Fruit fly (Drosophila melanogaster) whole organism, embryonic: Measurements from ENCODE around the gene CG13409.

Source experiments
- Antp ChIP-seq: fragments of 200-800 bp; sonication (Bioruptor generic); optimal IDR thresholded peaks from 3 replicates; lab custom pipeline; 2016; ENCODE audit warnings: missing biosample characterization, missing genetic modification characterization
- Blimp-1 ChIP-seq: fragments of 200-800 bp; sonication (Bioruptor generic); optimal IDR thresholded peaks from 3 replicates; lab custom pipeline; 2018; ENCODE audit warnings: missing biosample characterization, missing genetic modification characterization, mild to moderate bottlenecking, moderate library complexity, missing genetic modification reagents
- CG10267 ChIP-seq: fragments of 200-800 bp; sonication (Bioruptor generic); optimal IDR thresholded peaks from 2 replicates; lab custom pipeline; 2018; ENCODE audit warnings: missing biosample characterization, mild to moderate bottlenecking, missing genetic modification characterization, moderate library complexity
- CG11398 ChIP-seq: fragments of 200-800 bp; sonication (Bioruptor generic); optimal IDR thresholded peaks from 2 replicates; lab custom pipeline; 2016; ENCODE audit warnings: missing biosample characterization, missing genetic modification characterization
- CG13296 ChIP-seq: fragments of 200-800 bp; sonication (Bioruptor generic); optimal IDR thresholded peaks from 3 replicates; lab custom pipeline; 2018; ENCODE audit warnings: missing biosample characterization, mild to moderate bottlenecking, missing genetic modification characterization
- CG1647 ChIP-seq: fragments of 200-800 bp; sonication (Bioruptor generic); optimal IDR thresholded peaks from 3 replicates; lab custom pipeline; 2016; ENCODE audit warnings: missing biosample characterization, missing genetic modification characterization
- CG16779 ChIP-seq: fragments of 200-800 bp; sonication (Bioruptor generic); IDR thresholded peaks from 2 replicates; pipeline ENCODE4 v1.3.6; 2022; ENCODE audit warnings: missing biosample characterization, missing genetic modification characterization
- CG17912 ChIP-seq: fragments of 200-800 bp; sonication (Bioruptor generic); optimal IDR thresholded peaks from 2 replicates; lab custom pipeline; 2018; ENCODE audit warnings: missing biosample characterization, mild to moderate bottlenecking, missing genetic modification characterization
- CG18262 ChIP-seq: fragments of 200-800 bp; optimal IDR thresholded peaks from 3 replicates; lab custom pipeline; 2019; ENCODE audit warnings: missing biosample characterization, mild to moderate bottlenecking, missing genetic modification characterization, moderate library complexity
- CG18619 ChIP-seq: fragments of 200-800 bp; sonication (Bioruptor generic); optimal IDR thresholded peaks from 3 replicates; lab custom pipeline; 2017; ENCODE audit warnings: missing biosample characterization, mild to moderate bottlenecking, missing genetic modification characterization
- CG2199 ChIP-seq: fragments of 200-800 bp; sonication (Bioruptor generic); IDR thresholded peaks from 3 replicates; pipeline ENCODE4 v1.3.6; 2022; ENCODE audit warnings: missing biosample characterization, missing genetic modification characterization
- CG3065 ChIP-seq: fragments of 200-800 bp; sonication (Bioruptor generic); optimal IDR thresholded peaks from 2 replicates; lab custom pipeline; 2016; ENCODE audit warnings: missing biosample characterization, missing genetic modification characterization
- CG33213 ChIP-seq: fragments of 200-800 bp; sonication (Bioruptor generic); optimal IDR thresholded peaks from 3 replicates; lab custom pipeline; 2016; ENCODE audit warnings: missing biosample characterization, missing genetic modification characterization
- CG3407 ChIP-seq: fragments of 200-800 bp; sonication (Bioruptor generic); optimal IDR thresholded peaks from 2 replicates; lab custom pipeline; 2018; ENCODE audit warnings: missing biosample characterization, mild to moderate bottlenecking, missing genetic modification characterization
- CG4730 ChIP-seq: fragments of 200-800 bp; sonication (Bioruptor generic); IDR thresholded peaks from 2 replicates; pipeline ENCODE4 v1.3.6; 2022; ENCODE audit warnings: missing biosample characterization, missing genetic modification characterization
- CG6791 ChIP-seq: fragments of 200-800 bp; sonication (Bioruptor generic); IDR thresholded peaks from 3 replicates; pipeline ENCODE4 v1.3.6; 2022; ENCODE audit warnings: missing biosample characterization, missing genetic modification characterization; ENCODE audit not compliant: partially characterized antibody
- CG8290 ChIP-seq, 3 experiments: fragments of 200-800 bp; sonication (Bioruptor generic); optimal IDR thresholded peaks; 2 replicates each; lab custom pipeline; 2016 to 2019; ENCODE audit warnings: missing biosample characterization in 3 of 3, missing genetic modification characterization in 3 of 3, mild to moderate bottlenecking in 2 of 3, moderate library complexity in 1 of 3
- CG8388 ChIP-seq: fragments of 200-800 bp; sonication (Bioruptor generic); optimal IDR thresholded peaks from 2 replicates; lab custom pipeline; 2019; ENCODE audit warnings: missing biosample characterization, mild to moderate bottlenecking, missing genetic modification characterization, moderate library complexity
- Dip3 ChIP-seq: fragments of 200-800 bp; sonication (Bioruptor generic); optimal IDR thresholded peaks from 3 replicates; lab custom pipeline; 2016; ENCODE audit warnings: missing biosample characterization, missing genetic modification characterization
- E2f2 ChIP-seq: fragments of 200-800 bp; sonication (Bioruptor generic); IDR thresholded peaks from 2 replicates; pipeline ENCODE4 v1.3.6; 2022; ENCODE audit warnings: missing biosample characterization, missing genetic modification characterization
- Ets97D ChIP-seq: fragments of 200-800 bp; sonication (Bioruptor generic); optimal IDR thresholded peaks from 3 replicates; lab custom pipeline; 2016; ENCODE audit warnings: missing biosample characterization, missing genetic modification characterization
- Hsf ChIP-seq: fragments of 200-800 bp; sonication (Bioruptor generic); optimal IDR thresholded peaks from 3 replicates; lab custom pipeline; 2016; ENCODE audit warnings: missing biosample characterization, missing genetic modification characterization
- Jarid2 ChIP-seq: fragments of 200-800 bp; sonication (Bioruptor generic); optimal IDR thresholded peaks from 3 replicates; lab custom pipeline; 2017; ENCODE audit warnings: mild to moderate bottlenecking, missing biosample characterization, missing genetic modification reagents, missing genetic modification characterization
- MESR4 ChIP-seq: fragments of 200-800 bp; sonication (Bioruptor generic); optimal IDR thresholded peaks from 2 replicates; lab custom pipeline; 2018; ENCODE audit warnings: missing biosample characterization, mild to moderate bottlenecking, missing genetic modification characterization, moderate library complexity
- Max ChIP-seq: fragments of 200-800 bp; sonication (Bioruptor generic); optimal IDR thresholded peaks from 2 replicates; lab custom pipeline; 2016; ENCODE audit warnings: missing biosample characterization, mild to moderate bottlenecking, missing genetic modification characterization
- Nf-YA ChIP-seq: fragments of 200-800 bp; sonication (Bioruptor generic); IDR thresholded peaks from 2 replicates; pipeline ENCODE4 v1.3.6; 2022; ENCODE audit warnings: missing biosample characterization, missing genetic modification characterization
- Nf-YB ChIP-seq: fragments of 200-800 bp; sonication (Bioruptor generic); optimal IDR thresholded peaks from 3 replicates; lab custom pipeline; 2019; ENCODE audit warnings: missing biosample characterization, mild to moderate bottlenecking, missing genetic modification characterization, moderate library complexity
- Side ChIP-seq: fragments of 200-800 bp; sonication (Bioruptor generic); optimal IDR thresholded peaks from 2 replicates; lab custom pipeline; 2016; ENCODE audit warnings: missing biosample characterization, missing genetic modification characterization
- ase ChIP-seq: fragments of 200-800 bp; sonication (Bioruptor generic); IDR thresholded peaks from 3 replicates; pipeline ENCODE4 v1.3.6; 2022; ENCODE audit warnings: missing biosample characterization, missing genetic modification characterization
- ato ChIP-seq: fragments of 200-800 bp; sonication (Bioruptor generic); IDR thresholded peaks from 2 replicates; pipeline ENCODE4 v1.3.6; 2022; ENCODE audit warnings: missing biosample characterization, missing genetic modification characterization; ENCODE audit not compliant: partially characterized antibody
- chinmo ChIP-seq: fragments of 200-800 bp; sonication (Bioruptor generic); IDR thresholded peaks from 4 replicates; pipeline ENCODE4 v1.3.6; 2022; ENCODE audit warnings: missing biosample characterization, missing genetic modification characterization; ENCODE audit not compliant: partially characterized antibody
- chn ChIP-seq: fragments of 200-800 bp; sonication (Bioruptor generic); optimal IDR thresholded peaks from 2 replicates; lab custom pipeline; 2016; ENCODE audit warnings: missing biosample characterization, missing genetic modification characterization
- crp ChIP-seq, 2 experiments: fragments of 200-800 bp; sonication (Bioruptor generic); optimal IDR thresholded peaks; 2 replicates in 1 of 2; 3 replicates in 1 of 2; lab custom pipeline; 2017; ENCODE audit warnings: missing biosample characterization in 2 of 2, missing genetic modification characterization in 2 of 2, mild to moderate bottlenecking in 1 of 2, moderate library complexity in 1 of 2
- disco-r ChIP-seq: fragments of 200-800 bp; sonication (Bioruptor generic); optimal IDR thresholded peaks from 2 replicates; lab custom pipeline; 2016; ENCODE audit warnings: missing biosample characterization, missing genetic modification characterization
- dmrt11E ChIP-seq: fragments of 200-800 bp; sonication (Bioruptor generic); optimal IDR thresholded peaks from 3 replicates; lab custom pipeline; 2018; ENCODE audit warnings: missing biosample characterization, mild to moderate bottlenecking, missing genetic modification characterization, moderate library complexity
- dpn ChIP-seq, 2 experiments: fragments of 200-800 bp; sonication (Bioruptor generic); optimal IDR thresholded peaks; 3 replicates each; lab custom pipeline; 2016; ENCODE audit warnings: missing biosample characterization in 2 of 2, missing genetic modification characterization in 2 of 2
- ems ChIP-seq: fragments of 200-800 bp; sonication (Bioruptor generic); optimal IDR thresholded peaks from 3 replicates; lab custom pipeline; 2016; ENCODE audit warnings: missing biosample characterization, missing genetic modification characterization
- exex ChIP-seq: fragments of 200-800 bp; sonication (Bioruptor generic); optimal IDR thresholded peaks from 4 replicates; lab custom pipeline; 2018; ENCODE audit warnings: missing biosample characterization, mild to moderate bottlenecking, missing genetic modification characterization, moderate library complexity
- fd3F ChIP-seq: fragments of 200-800 bp; sonication (Bioruptor generic); optimal IDR thresholded peaks from 2 replicates; lab custom pipeline; 2018; ENCODE audit warnings: missing biosample characterization, mild to moderate bottlenecking, missing genetic modification characterization, moderate library complexity
- gcm ChIP-seq: fragments of 200-800 bp; sonication (Bioruptor generic); optimal IDR thresholded peaks from 2 replicates; lab custom pipeline; 2019; ENCODE audit warnings: missing biosample characterization, mild to moderate bottlenecking, missing genetic modification characterization, moderate library complexity
- gcm2 ChIP-seq: fragments of 200-800 bp; sonication (Bioruptor generic); optimal IDR thresholded peaks from 2 replicates; lab custom pipeline; 2016; ENCODE audit warnings: missing biosample characterization, missing genetic modification characterization
- inv ChIP-seq: fragments of 200-800 bp; sonication (Bioruptor generic); IDR thresholded peaks from 2 replicates; pipeline ENCODE4 v1.3.6; 2022; ENCODE audit warnings: missing biosample characterization, missing genetic modification characterization; ENCODE audit not compliant: partially characterized antibody
- jumu ChIP-seq: fragments of 200-800 bp; sonication (Bioruptor generic); optimal IDR thresholded peaks from 3 replicates; lab custom pipeline; 2016; ENCODE audit warnings: missing biosample characterization, missing genetic modification characterization
- kni ChIP-seq: fragments of 200-800 bp; sonication (Bioruptor generic); optimal IDR thresholded peaks from 3 replicates; lab custom pipeline; 2017; ENCODE audit warnings: mild to moderate bottlenecking, missing biosample characterization, missing genetic modification reagents, missing genetic modification characterization
- peb ChIP-seq: fragments of 200-800 bp; sonication (Bioruptor generic); IDR thresholded peaks from 2 replicates; pipeline ENCODE4 v1.3.6; 2022; ENCODE audit warnings: missing biosample characterization, missing genetic modification characterization
- tin ChIP-seq: fragments of 200-800 bp; sonication (Bioruptor generic); optimal IDR thresholded peaks from 3 replicates; lab custom pipeline; 2016; ENCODE audit warnings: missing biosample characterization, missing genetic modification characterization
- trem ChIP-seq: fragments of 200-800 bp; optimal IDR thresholded peaks from 3 replicates; lab custom pipeline; 2019; ENCODE audit warnings: missing biosample characterization, mild to moderate bottlenecking, missing genetic modification characterization, moderate library complexity
- zfh1 ChIP-seq: fragments of 200-800 bp; sonication (Bioruptor generic); IDR thresholded peaks from 3 replicates; pipeline ENCODE4 v1.3.6; 2022; ENCODE audit warnings: missing biosample characterization, missing genetic modification characterization

CG13409 gene

DNA sequence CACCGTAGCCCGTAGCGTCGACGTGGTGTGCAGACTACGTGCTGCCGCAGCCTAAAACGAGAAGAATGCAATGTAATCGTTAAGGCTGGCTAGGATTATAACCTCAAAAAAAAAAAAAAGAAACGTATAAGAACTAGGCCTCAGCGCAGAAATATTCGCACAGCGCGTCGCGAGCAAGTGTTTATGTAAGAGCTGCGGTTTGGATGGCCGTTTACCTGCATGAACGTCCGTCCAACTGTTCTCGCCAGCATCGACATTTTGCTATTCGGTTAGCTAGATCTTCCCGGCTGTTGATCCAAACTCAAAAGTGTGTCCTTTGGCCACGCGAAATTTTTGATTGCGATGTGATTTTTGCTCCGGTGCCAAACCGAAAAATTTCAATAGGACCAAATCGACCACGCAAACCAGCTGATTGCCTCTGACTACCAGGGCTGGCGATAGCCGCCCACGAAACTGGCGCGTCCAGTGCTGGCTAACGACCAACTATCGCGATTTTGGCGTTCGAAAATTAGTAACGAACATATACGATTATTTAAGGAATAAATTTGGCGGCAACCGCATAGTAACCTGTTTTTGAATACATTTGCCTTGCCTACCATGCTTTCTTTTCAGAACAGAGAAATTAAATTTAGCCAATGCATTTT lies 12.8 kb downstream of the CG13409 start, which contains the start of gene Idh3b (continued):
- TF ChIP-seq CG8290 (GFP tag; optimal IDR thresholded peaks at IDR 0.05; lab: Kevin White, UChicago) (peak; percentile 63), CG8290 (tag; optimal IDR thresholded peaks at IDR 0.05; lab: Kevin White, UChicago) (no peak), Blimp-1 (GFP tag; lab: Kevin White, UChicago) (no peak), Hsf (GFP tag; lab: Kevin White, UChicago) (peak; percentile 71), CG17912 (peak; percentile 59), chinmo (GFP tag; lab: Robert Waterston, UW) (peak; percentile 91; the same call in 3 of the 4 replicates), crp (GFP tag; optimal IDR thresholded peaks at IDR 0.05; lab: Kevin White, UChicago) (peak; percentile 75 to 98), inv (GFP tag; lab: Robert Waterston, UW) (peak; percentile 93), CG18619 (GFP tag; lab: Kevin White, UChicago) (no peak), ems (GFP tag; lab: Kevin White, UChicago) (peak; percentile 76), CG33213 (GFP tag; lab: Kevin White, UChicago) (peak; percentile 76), CG16779 (GFP tag; lab: Robert Waterston, UW) (peak; percentile 62; the same call in 1 of the 2 replicates), Max (GFP tag; lab: Kevin White, UChicago) (peak; percentile 63), CG13296 (GFP tag; lab: Kevin White, UChicago) (peak; percentile 21), trem (peak; percentile 74), CG1647 (GFP tag; lab: Kevin White, UChicago) (peak; percentile 59), CG3065 (GFP tag; lab: Kevin White, UChicago) (peak; percentile 55), dmrt11E (tag; lab: Kevin White, UChicago) (peak; percentile 20), CG8388 (GFP tag; lab: Kevin White, UChicago) (no peak), exex (tag; lab: Kevin White, UChicago) (peak; percentile 25), disco-r (GFP tag; lab: Kevin White, UChicago) (peak; percentile 6), CG4730 (GFP tag; lab: Robert Waterston, UW) (no peak), Nf-YA (GFP tag; lab: Robert Waterston, UW) (0 out of 2 replicates have a peak, but pooled peaks have one; percentile 22), Antp (peak; percentile 83), Jarid2 (GFP tag; lab: Kevin White, UChicago) (peak; percentile 60), zfh1 (GFP tag; lab: Robert Waterston, UW) (peak; percentile 69; the same call in 2 of the 3 replicates), CG10267 (peak; percentile 97), ato (GFP tag; lab: Robert Waterston, UW) (peak; percentile 88), kni (peak; percentile 49), peb (0 out of 2 replicates have a peak, but pooled peaks have one; percentile 10), gcm (GFP tag; lab: Kevin White, UChicago) (no peak), tin (GFP tag; lab: Kevin White, UChicago) (peak; percentile 65), E2f2 (GFP tag; lab: Robert Waterston, UW) (peak; percentile 93), dpn (GFP tag; optimal IDR thresholded peaks at IDR 0.05; lab: Kevin White, UChicago) (peak; percentile 60 to 70), CG18262 (tag; lab: Kevin White, UChicago) (no peak), CG11398 (GFP tag; lab: Kevin White, UChicago) (peak; percentile 48), jumu (GFP tag; lab: Kevin White, UChicago) (peak; percentile 73), CG2199 (GFP tag; lab: Robert Waterston, UW) (peak; percentile 22; the same call in 1 of the 3 replicates), chn (peak; percentile 74), Ets97D (GFP tag; lab: Kevin White, UChicago) (peak; percentile 89), ase (GFP tag; lab: Robert Waterston, UW) (no peak), Nf-YB (GFP tag; lab: Kevin White, UChicago) (no peak), fd3F (GFP tag; lab: Kevin White, UChicago) (peak; percentile 26), MESR4 (peak; percentile 78), CG3407 (GFP tag; lab: Kevin White, UChicago) (peak; percentile 26), gcm2 (GFP tag; lab: Kevin White, UChicago) (peak; percentile 40), Side (GFP tag; lab: Kevin White, UChicago) (peak; percentile 54), CG6791 (GFP tag; lab: Robert Waterston, UW) (peak; percentile 97), Dip3 (GFP tag; lab: Kevin White, UChicago) (peak; percentile 75)
